Fruit fly (Drosophila melanogaster): ENCODE data around the gene GstD6.
A peak's percentile ranks its signal among the peaks of the same experiment; 100 is the strongest.

The GstD6 gene

DNA sequence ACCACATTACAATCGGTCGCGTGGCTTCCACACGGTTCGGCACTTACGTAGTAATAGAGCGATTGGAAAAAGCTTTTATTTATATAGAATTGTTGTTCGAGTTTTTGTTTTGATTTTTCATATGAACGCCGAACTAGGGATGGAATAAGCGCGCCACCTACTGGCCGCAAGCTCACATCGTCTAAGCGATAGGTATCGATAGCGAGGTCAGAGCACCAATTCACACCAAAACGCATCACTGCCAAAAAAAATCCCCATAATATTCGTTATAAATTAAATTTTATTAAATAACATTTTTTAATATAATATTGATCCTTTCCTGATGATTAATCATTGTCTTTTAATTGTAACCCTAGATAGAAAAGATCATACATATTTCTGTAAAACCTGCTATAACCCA, 26.4 kb upstream of the GstD6 start, which contains the start of gene CG10038 (continued):
- no peak for TF ChIP-seq CG31388 (GFP tag; optimal IDR thresholded peaks at IDR 0.05)
- TF ChIP-seq CG10274 (GFP tag; optimal IDR thresholded peaks at IDR 0.05): no peak
- TF ChIP-seq tgo (GFP tag; IDR thresholded peaks at IDR 0.05): no peak
- TF ChIP-seq CG6813 (GFP tag; optimal IDR thresholded peaks at IDR 0.05): no peak
- no peak for TF ChIP-seq gcm (GFP tag; optimal IDR thresholded peaks at IDR 0.05)
- TF ChIP-seq Mes4 (GFP tag; optimal IDR thresholded peaks at IDR 0.05): no peak
- peak; percentile 31; the same call in 1 of the 3 replicates for TF ChIP-seq Aef1 (GFP tag; IDR thresholded peaks at IDR 0.05)
- peak; percentile 77 for TF ChIP-seq CG2129 (GFP tag; IDR thresholded peaks at IDR 0.05; ENCODE audit: partially characterized antibody)
- peak; percentile 98 for TF ChIP-seq Opbp (GFP tag; IDR thresholded peaks at IDR 0.05; ENCODE audit: partially characterized antibody)
- no peak for TF ChIP-seq yki (optimal IDR thresholded peaks at IDR 0.05)
- no peak for TF ChIP-seq lab (GFP tag; optimal IDR thresholded peaks at IDR 0.05)
- TF ChIP-seq unpg (GFP tag; optimal IDR thresholded peaks at IDR 0.05): peak; percentile 15
- TF ChIP-seq vvl (GFP tag; IDR thresholded peaks at IDR 0.05): peak; percentile 55; the same call in 1 of the 2 replicates
- TF ChIP-seq CG3847 (GFP tag; IDR thresholded peaks at IDR 0.05): peak; percentile 55
- TF ChIP-seq grn (GFP tag; optimal IDR thresholded peaks at IDR 0.05): no peak
- no peak for TF ChIP-seq fd64A (GFP tag; optimal IDR thresholded peaks at IDR 0.05)
- TF ChIP-seq CG13287 (GFP tag; IDR thresholded peaks at IDR 0.05; ENCODE audit: partially characterized antibody): peak; percentile 97
- TF ChIP-seq Spps (tag; optimal IDR thresholded peaks at IDR 0.05): no peak
- TF ChIP-seq CG17328 (GFP tag; IDR thresholded peaks at IDR 0.05): no peak; the same call in 1 of the 2 replicates
- peak; percentile 30 for TF ChIP-seq CG9817 (tag; optimal IDR thresholded peaks at IDR 0.05)
- no peak for TF ChIP-seq en (GFP tag; optimal IDR thresholded peaks at IDR 0.05)
- no peak for TF ChIP-seq kah (GFP tag; optimal IDR thresholded peaks at IDR 0.05)
- TF ChIP-seq CG17802 (tag; optimal IDR thresholded peaks at IDR 0.05): no peak
- peak; percentile 35 for TF ChIP-seq Meics (GFP tag; optimal IDR thresholded peaks at IDR 0.05)
- no peak for TF ChIP-seq CG2889 (GFP tag; IDR thresholded peaks at IDR 0.05)
- no peak for TF ChIP-seq NC2α (GFP tag; optimal IDR thresholded peaks at IDR 0.05)
- TF ChIP-seq CG12391 (tag; optimal IDR thresholded peaks at IDR 0.05): peak; percentile 46
- peak; percentile 62 for TF ChIP-seq Xbp1 (GFP tag; optimal IDR thresholded peaks at IDR 0.05)
- peak; percentile 13 for TF ChIP-seq CG18764 (GFP tag; optimal IDR thresholded peaks at IDR 0.05)
- no peak for TF ChIP-seq Blimp-1 (GFP tag; optimal IDR thresholded peaks at IDR 0.05)
- peak; percentile 28 for TF ChIP-seq sqz (GFP tag; optimal IDR thresholded peaks at IDR 0.05)
- no peak for TF ChIP-seq CG13123 (GFP tag; optimal IDR thresholded peaks at IDR 0.05)
- no peak for TF ChIP-seq peb (GFP tag; IDR thresholded peaks at IDR 0.05)
- TF ChIP-seq Six4 (GFP tag; optimal IDR thresholded peaks at IDR 0.05): no peak
- TF ChIP-seq zfh2 (GFP tag; optimal IDR thresholded peaks at IDR 0.05): peak; percentile 37
- TF ChIP-seq jing (GFP tag; optimal IDR thresholded peaks at IDR 0.05): no peak
- TF ChIP-seq Atf6 (GFP tag; IDR thresholded peaks at IDR 0.05): no peak; the same call in 1 of the 2 replicates
- TF ChIP-seq hkb (optimal IDR thresholded peaks at IDR 0.05): no peak
- TF ChIP-seq hkb (GFP tag; IDR thresholded peaks at IDR 0.05): no peak
- no peak for TF ChIP-seq slou (GFP tag; optimal IDR thresholded peaks at IDR 0.05)
- no peak for TF ChIP-seq MTF-1 (GFP tag; optimal IDR thresholded peaks at IDR 0.05; ENCODE audit: borderline replicate concordance)
- TF ChIP-seq CG3995 (GFP tag; optimal IDR thresholded peaks at IDR 0.05): peak; percentile 22
- TF ChIP-seq CG2116 (GFP tag; optimal IDR thresholded peaks at IDR 0.05): peak; percentile 96
- 0 out of 3 replicates have a peak, but pooled peaks have one; percentile 37 for TF ChIP-seq dysf (GFP tag; IDR thresholded peaks at IDR 0.05)
- TF ChIP-seq ATbp (GFP tag; optimal IDR thresholded peaks at IDR 0.05): no peak
- peak; percentile 14 for TF ChIP-seq Jarid2 (GFP tag; optimal IDR thresholded peaks at IDR 0.05)
- no peak for TF ChIP-seq CG5953 (GFP tag; IDR thresholded peaks at IDR 0.05)
- no peak for TF ChIP-seq cas (GFP tag; IDR thresholded peaks at IDR 0.05)
- no peak for TF ChIP-seq nau (GFP tag; optimal IDR thresholded peaks at IDR 0.05)
- TF ChIP-seq pho (GFP tag; optimal IDR thresholded peaks at IDR 0.05): peak; percentile 31
- TF ChIP-seq Bdp1 (GFP tag; optimal IDR thresholded peaks at IDR 0.05): no peak
- TF ChIP-seq CG10431 (GFP tag; optimal IDR thresholded peaks at IDR 0.05): no peak
